Worm (Caenorhabditis elegans): ENCODE results near the gene srbc-76.

DNA sequence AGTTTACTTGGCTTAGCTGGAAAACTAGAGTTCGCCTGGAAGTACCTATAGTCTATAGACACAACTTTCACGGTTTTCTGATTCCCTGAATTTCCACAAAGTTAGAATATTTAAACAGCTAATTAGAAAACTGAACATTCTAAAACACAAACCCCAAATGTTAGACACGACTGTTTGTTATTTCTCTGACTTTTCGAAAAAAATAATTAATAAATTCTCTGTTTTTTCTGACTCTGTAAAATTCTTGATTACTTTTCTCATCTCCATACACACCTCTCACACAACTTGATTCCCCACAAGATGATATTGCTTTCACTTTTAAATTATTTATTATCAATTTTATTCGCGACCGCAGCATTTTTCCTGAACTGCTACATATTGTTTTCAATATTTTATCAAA lies 1.3 kb downstream of the srbc-76 start, which contains the start of gene srbc-75:
- TF ChIP-seq klf-2 (GFP tag; conservative IDR thresholded peaks at IDR 0.05), result no peak
- no peak for TF ChIP-seq ztf-29 (GFP tag; IDR thresholded peaks at IDR 0.05)
